Worm (Caenorhabditis elegans) whole organism, late embryonic: Measurements from ENCODE around the gene thoc-2.

ENCODE experiments used
- K02D7.2 ChIP-seq: sonication (generic microtip); optimal IDR thresholded peaks from 2 replicates; lab custom pipeline; 2017; ENCODE audit warnings: mild to moderate bottlenecking, missing genetic modification characterization, missing compliant biosample characterization
- ama-1 ChIP-seq: fragments of 150-350 bp; optimal IDR thresholded peaks from 2 replicates; lab custom pipeline; 2014
- ceh-22 ChIP-seq: sonication (generic microtip); optimal IDR thresholded peaks from 2 replicates; lab custom pipeline; 2017; ENCODE audit warnings: missing biosample characterization, missing genetic modification characterization
- elt-2 ChIP-seq: sonication (generic microtip); optimal IDR thresholded peaks from 2 replicates; lab custom pipeline; 2016; ENCODE audit warnings: missing genetic modification reagents, missing genetic modification characterization, missing compliant biosample characterization
- ets-4 ChIP-seq: sonication (generic microtip); optimal IDR thresholded peaks from 2 replicates; lab custom pipeline; 2016; ENCODE audit warnings: missing genetic modification characterization, missing compliant biosample characterization
- hlh-13 ChIP-seq: fragments of 200-800 bp; sonication (Bioruptor generic); optimal IDR thresholded peaks from 2 replicates; lab custom pipeline; 2018; ENCODE audit warnings: mild to moderate bottlenecking, missing genetic modification characterization, missing compliant biosample characterization
- lin-11 ChIP-seq: fragments of 200-800 bp; sonication (Bioruptor generic); optimal IDR thresholded peaks from 2 replicates; lab custom pipeline; 2018; ENCODE audit warnings: mild to moderate bottlenecking, missing genetic modification characterization, missing compliant biosample characterization
- pag-3 ChIP-seq: sonication (generic microtip); optimal IDR thresholded peaks from 2 replicates; lab custom pipeline; 2016; ENCODE audit warnings: missing compliant biosample characterization, missing genetic modification characterization, borderline replicate concordance
- pqm-1 ChIP-seq: sonication (generic microtip); optimal IDR thresholded peaks from 2 replicates; lab custom pipeline; 2016; ENCODE audit warnings: missing genetic modification characterization, missing compliant biosample characterization
- tbx-7 ChIP-seq: sonication (generic microtip); optimal IDR thresholded peaks from 2 replicates; lab custom pipeline; 2016; ENCODE audit warnings: missing genotype, missing genetic modification characterization, missing compliant biosample characterization
- ztf-16 ChIP-seq: sonication (generic microtip); optimal IDR thresholded peaks from 2 replicates; lab custom pipeline; 2017; ENCODE audit warnings: missing genetic modification characterization, missing compliant biosample characterization

DNA sequence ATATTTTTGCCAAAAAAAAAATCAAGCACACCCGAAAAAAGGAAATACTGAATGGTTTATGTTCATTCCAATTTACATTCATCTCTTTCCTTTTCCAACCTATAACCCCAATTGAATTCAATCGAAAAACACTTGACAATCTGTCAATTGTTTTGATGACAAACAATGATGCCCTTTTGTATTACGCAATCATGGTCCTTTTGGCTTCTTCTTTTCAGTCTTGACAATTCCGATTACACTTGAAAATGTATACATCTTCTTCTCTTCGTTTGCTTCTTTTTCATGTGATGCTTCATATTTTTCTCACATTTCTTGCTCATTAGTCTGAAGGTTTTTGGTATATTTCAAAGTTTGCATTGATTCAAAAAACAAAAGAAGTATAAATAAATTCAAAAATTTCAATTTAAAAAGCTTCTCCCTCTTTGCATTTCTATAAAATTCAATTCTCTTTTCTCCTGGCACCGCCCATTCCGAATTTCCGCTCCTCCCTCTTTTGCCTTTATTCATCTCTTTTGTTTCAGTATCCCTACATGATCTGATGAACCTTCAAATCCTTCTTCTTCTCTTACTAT is 36.5 kb upstream of the thoc-2 start, which contains the start of gene C56G2.4:
- no peak for TF ChIP-seq pqm-1 (tag; lab: Kevin White, UChicago)
- TF ChIP-seq ets-4 (tag; lab: Kevin White, UChicago): no peak
- TF ChIP-seq ceh-22 (tag; lab: Kevin White, UChicago): no peak
- TF ChIP-seq pag-3: no peak
- no peak for TF ChIP-seq ztf-16 (tag; lab: Kevin White, UChicago)
- TF ChIP-seq ama-1 (lab: Kevin White, UChicago): no peak
- TF ChIP-seq elt-2 (tag; lab: Kevin White, UChicago): no peak
- no peak for TF ChIP-seq K02D7.2
- TF ChIP-seq hlh-13 (GFP tag; lab: Kevin White, UChicago): no peak
- no peak for TF ChIP-seq tbx-7 (tag; lab: Kevin White, UChicago)
- no peak for TF ChIP-seq lin-11 (tag; lab: Kevin White, UChicago)
